Fruit fly (Drosophila melanogaster): ENCODE results near the gene C3G.
A peak's percentile ranks its signal among the peaks of the same experiment; 100 is the strongest.

C3G gene

DNA sequence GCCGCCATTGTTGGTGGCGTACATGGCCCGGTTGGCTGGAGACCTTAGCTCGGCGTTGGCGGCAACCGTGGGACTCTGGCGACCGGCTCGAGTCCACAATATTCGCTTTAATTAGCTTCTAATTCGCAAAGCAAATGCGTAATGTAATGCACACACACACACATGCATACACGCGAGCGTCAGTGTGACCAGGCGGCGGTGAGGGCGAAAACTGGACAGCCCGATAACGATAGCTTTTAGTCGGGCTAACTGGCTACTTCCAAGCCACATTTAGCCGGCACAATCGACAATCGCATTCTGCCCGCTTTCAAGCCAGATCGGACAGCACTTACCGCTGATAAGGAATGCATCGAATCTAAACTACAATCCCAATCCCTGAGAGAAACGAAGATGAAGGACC is 17.3 kb upstream of the C3G start, which contains the start of the genes Nf-YC and xit:
Gene Nf-YC, minus strand, starts transcription at position 217 of the 400 bp plus-strand sequence.
Gene xit, plus strand, starts transcription at position 314 of the 400 bp plus-strand sequence.
- TF ChIP-seq Ets21C (GFP tag; optimal IDR thresholded peaks at IDR 0.05), result no peak
- TF ChIP-seq esn (GFP tag; optimal IDR thresholded peaks at IDR 0.05), result no peak
- no peak for TF ChIP-seq acj6 (GFP tag; optimal IDR thresholded peaks at IDR 0.05)
- TF ChIP-seq CG34406 (GFP tag; optimal IDR thresholded peaks at IDR 0.05), result no peak
- TF ChIP-seq net (GFP tag; optimal IDR thresholded peaks at IDR 0.05), result no peak
- TF ChIP-seq Smox (GFP tag; optimal IDR thresholded peaks at IDR 0.05), result no peak

DNA sequence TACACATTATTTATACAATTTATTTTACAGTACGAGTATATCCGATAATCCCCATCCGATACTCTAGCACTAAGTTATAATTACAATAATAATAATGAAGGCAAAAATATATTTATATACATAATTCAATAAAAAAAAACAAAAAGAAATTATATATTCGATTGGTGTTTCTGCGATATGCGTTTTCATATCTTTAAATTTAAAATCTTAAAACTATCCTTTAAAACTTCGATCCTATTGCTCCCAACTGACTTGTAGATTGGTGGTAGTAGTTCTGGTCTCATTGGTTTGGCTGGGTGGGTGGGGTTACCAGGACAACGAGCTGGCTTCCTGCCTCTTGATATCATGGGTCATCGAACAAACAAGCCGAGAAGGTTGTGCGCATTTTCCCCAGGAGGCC is 10.3 kb upstream of the C3G start, which contains the start of gene iav:
Gene iav, plus strand, starts transcription at position 301 of the 400 bp plus-strand sequence.
- TF ChIP-seq CG8319 (GFP tag; optimal IDR thresholded peaks at IDR 0.05), result no peak
- TF ChIP-seq CG9139 (GFP tag; optimal IDR thresholded peaks at IDR 0.05), result no peak
- no peak for TF ChIP-seq CG10669 (GFP tag; optimal IDR thresholded peaks at IDR 0.05)
- TF ChIP-seq spab (GFP tag; optimal IDR thresholded peaks at IDR 0.05), result no peak
- TF ChIP-seq svp (GFP tag), result no peak
- TF ChIP-seq acj6 (GFP tag; optimal IDR thresholded peaks at IDR 0.05), result no peak
- TF ChIP-seq CG10631 (GFP tag; optimal IDR thresholded peaks at IDR 0.05), result no peak
- no peak for TF ChIP-seq CG11762 (GFP tag; optimal IDR thresholded peaks at IDR 0.05; ENCODE audit: insufficient read depth)
- no peak for TF ChIP-seq Lpt (GFP tag; optimal IDR thresholded peaks at IDR 0.05)
- no peak for TF ChIP-seq fd85E (GFP tag; optimal IDR thresholded peaks at IDR 0.05)
- no peak for TF ChIP-seq Eip75B (GFP tag; optimal IDR thresholded peaks at IDR 0.05)
- TF ChIP-seq CG15336 (GFP tag; IDR thresholded peaks at IDR 0.05), result no peak
- no peak for TF ChIP-seq CG34406 (GFP tag; optimal IDR thresholded peaks at IDR 0.05)
- no peak for TF ChIP-seq CG31627 (GFP tag; optimal IDR thresholded peaks at IDR 0.05)
- TF ChIP-seq OdsH (GFP tag; optimal IDR thresholded peaks at IDR 0.05), result no peak
- no peak for TF ChIP-seq CG32006 (GFP tag; optimal IDR thresholded peaks at IDR 0.05)

DNA sequence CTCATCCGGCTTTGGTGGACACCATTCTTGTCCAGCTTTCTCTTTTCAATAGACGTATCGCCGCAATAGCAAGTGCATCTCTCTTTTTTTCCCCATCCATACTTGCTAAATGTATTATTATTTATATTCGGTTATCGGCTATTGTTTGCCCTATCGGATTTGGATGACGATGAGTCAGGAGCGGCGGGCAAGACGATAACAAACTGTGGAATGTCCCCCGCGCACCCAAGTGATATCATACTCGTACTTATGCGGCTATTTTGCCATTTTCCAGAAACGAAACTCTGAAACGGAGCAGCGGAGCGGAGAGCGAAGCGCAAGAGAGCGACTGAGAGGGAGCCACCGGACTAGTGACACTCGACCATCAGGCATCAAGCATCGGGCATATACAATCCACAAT is 2.0 kb upstream of the C3G start:
- no peak for TF ChIP-seq pdm3 (GFP tag; optimal IDR thresholded peaks at IDR 0.05)
- peak; percentile 74 for TF ChIP-seq vri (GFP tag; optimal IDR thresholded peaks at IDR 0.05)
- TF ChIP-seq Eip93F (GFP tag; optimal IDR thresholded peaks at IDR 0.05), result peak; percentile 17

DNA sequence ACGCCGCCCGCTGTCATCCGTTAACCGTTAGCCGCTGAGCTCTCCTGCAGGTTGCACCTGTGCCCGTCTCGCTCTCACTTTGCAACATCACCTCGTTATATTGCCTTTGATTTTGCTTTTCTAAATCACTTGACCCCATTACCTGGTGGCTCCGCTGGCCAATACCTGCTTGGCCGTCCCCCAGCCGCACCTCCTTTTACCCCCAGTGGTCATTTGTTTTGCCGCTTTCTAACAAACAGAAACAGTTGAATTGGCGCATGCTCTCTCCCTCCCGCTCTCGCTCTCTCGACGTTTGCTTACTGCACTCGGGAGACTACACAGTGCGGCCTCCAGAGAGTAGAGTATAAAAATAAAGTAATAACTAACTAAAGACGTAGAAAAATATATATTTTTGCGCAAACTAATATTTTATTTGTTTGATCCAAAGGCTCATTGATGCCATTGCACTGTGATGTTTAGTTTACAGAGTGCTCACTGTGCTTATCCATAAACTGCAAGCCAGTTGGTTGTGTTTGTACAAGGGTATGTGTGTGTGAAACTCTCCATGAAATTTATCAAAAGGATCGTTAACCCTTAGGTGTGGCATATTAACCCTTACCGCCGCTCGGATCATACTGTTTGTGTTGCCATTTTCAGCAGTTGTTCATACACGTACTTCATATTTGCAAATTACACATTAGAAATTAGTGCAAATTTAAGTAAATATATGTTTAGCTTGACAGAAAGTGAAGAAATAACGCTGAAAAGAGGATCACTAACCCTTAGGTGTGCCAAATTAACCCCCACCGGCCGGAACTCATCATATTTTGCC is 1.3 kb upstream of the C3G start:
- peak; percentile 92 for TF ChIP-seq CG8632 (GFP tag; optimal IDR thresholded peaks at IDR 0.05)
- peak; percentile 98 for TF ChIP-seq eg (GFP tag; IDR thresholded peaks at IDR 0.05)
- TF ChIP-seq CG15336 (GFP tag; IDR thresholded peaks at IDR 0.05), result peak; percentile 97
- TF ChIP-seq Met (GFP tag; optimal IDR thresholded peaks at IDR 0.05), result peak; percentile 95
- peak; percentile 73 to 83 for TF ChIP-seq salr (GFP tag; optimal IDR thresholded peaks at IDR 0.05)
- peak; percentile 85 for TF ChIP-seq Eip93F (GFP tag; optimal IDR thresholded peaks at IDR 0.05)
- peak; percentile 96 for TF ChIP-seq Hr39 (GFP tag; optimal IDR thresholded peaks at IDR 0.05)
- peak; percentile 83 for TF ChIP-seq CG8319 (GFP tag; optimal IDR thresholded peaks at IDR 0.05)
- TF ChIP-seq CG6276 (GFP tag; optimal IDR thresholded peaks at IDR 0.05), result peak; percentile 92
- TF ChIP-seq Lpt (GFP tag; optimal IDR thresholded peaks at IDR 0.05), result peak; percentile 90
- peak; percentile 94 for TF ChIP-seq cyc (GFP tag; optimal IDR thresholded peaks at IDR 0.05)
- TF ChIP-seq CG34406 (GFP tag; optimal IDR thresholded peaks at IDR 0.05), result peak; percentile 88
- TF ChIP-seq CG11762 (GFP tag; optimal IDR thresholded peaks at IDR 0.05; ENCODE audit: insufficient read depth), result peak; percentile 71
- TF ChIP-seq Hr4 (GFP tag; optimal IDR thresholded peaks at IDR 0.05), result peak; percentile 95
- no peak for TF ChIP-seq spab (GFP tag; optimal IDR thresholded peaks at IDR 0.05)
- peak; percentile 98 for TF ChIP-seq CG8119 (GFP tag; IDR thresholded peaks at IDR 0.05)
- TF ChIP-seq CG31627 (GFP tag; optimal IDR thresholded peaks at IDR 0.05), result peak; percentile 96
- peak; percentile 61 for TF ChIP-seq CG6808 (GFP tag; optimal IDR thresholded peaks at IDR 0.05)
- TF ChIP-seq ss (GFP tag; optimal IDR thresholded peaks at IDR 0.05), result peak; percentile 67 to 75
- peak; percentile 95 for TF ChIP-seq OdsH (GFP tag; optimal IDR thresholded peaks at IDR 0.05)
- TF ChIP-seq Gug (GFP tag; IDR thresholded peaks at IDR 0.05), result peak; percentile 91
- TF ChIP-seq CG3919 (GFP tag; optimal IDR thresholded peaks at IDR 0.05), result peak; percentile 93
- TF ChIP-seq lz (GFP tag; optimal IDR thresholded peaks at IDR 0.05), result peak; percentile 94
- peak; percentile 92 for TF ChIP-seq CG6792 (GFP tag; optimal IDR thresholded peaks at IDR 0.05)
- peak; percentile 87 for TF ChIP-seq dac (GFP tag; optimal IDR thresholded peaks at IDR 0.05)
- peak; percentile 95 for TF ChIP-seq CG32006 (GFP tag; optimal IDR thresholded peaks at IDR 0.05)
- peak; percentile 72 for TF ChIP-seq fd59A (GFP tag; optimal IDR thresholded peaks at IDR 0.05)
- TF ChIP-seq CG7368 (GFP tag; optimal IDR thresholded peaks at IDR 0.05), result peak; percentile 78
- no peak for TF ChIP-seq CG9139 (GFP tag; optimal IDR thresholded peaks at IDR 0.05)
- peak; percentile 65 for TF ChIP-seq CG3032 (tag; optimal IDR thresholded peaks at IDR 0.05)
- TF ChIP-seq fkh (GFP tag; optimal IDR thresholded peaks at IDR 0.05), result no peak

Data from whole organism, prepupa.